Worm (Caenorhabditis elegans): ENCODE results near the gene bath-20.

The bath-20 gene

ce11 chrII:2042447-2042846 is at the start of gene bath-20:
bath-20 (minus strand) TSS chrII:2042547.
- no peak for TF ChIP-seq ces-1 (GFP tag; optimal IDR thresholded peaks at IDR 0.05)
- no peak for TF ChIP-seq arid-1 (GFP tag; conservative IDR thresholded peaks at IDR 0.05)
- no peak for TF ChIP-seq attf-4 (tag; optimal IDR thresholded peaks at IDR 0.05)
- no peak for TF ChIP-seq nhr-237 (tag; optimal IDR thresholded peaks at IDR 0.05)
- TF ChIP-seq mep-1 (tag; optimal IDR thresholded peaks at IDR 0.05), result no peak
- no peak for TF ChIP-seq zip-2 (tag; optimal IDR thresholded peaks at IDR 0.05)
- no peak for TF ChIP-seq hmg-1.1 (GFP tag; IDR thresholded peaks at IDR 0.05)
- TF ChIP-seq dmd-9 (GFP tag; IDR thresholded peaks at IDR 0.05), result no peak
- TF ChIP-seq aly-2 (tag; optimal IDR thresholded peaks at IDR 0.05), result no peak
- TF ChIP-seq Y75B8A.6 (GFP tag; IDR thresholded peaks at IDR 0.05), result no peak
- TF ChIP-seq lsy-2 (tag; optimal IDR thresholded peaks at IDR 0.05), result no peak
- no peak for TF ChIP-seq nhr-77 (tag; optimal IDR thresholded peaks at IDR 0.05)
- no peak for TF ChIP-seq lin-38 (GFP tag; IDR thresholded peaks at IDR 0.05)

ce11 chrII:2091972-2092371 is 49.6 kb upstream of the bath-20 start, which contains the start of gene T16A1.10:
T16A1.10 (minus strand) TSS chrII:2092094.
- TF ChIP-seq lin-1 (GFP tag; IDR thresholded peaks at IDR 0.05), result no peak
- TF ChIP-seq spr-1 (tag; optimal IDR thresholded peaks at IDR 0.05), result no peak
- TF ChIP-seq nhr-25 (tag; optimal IDR thresholded peaks at IDR 0.05; ENCODE audit: borderline replicate concordance, insufficient read depth), result no peak
- peak in 1 of 2 experiments; percentile 11 for TF ChIP-seq unc-62 (GFP tag; optimal IDR thresholded peaks at IDR 0.05 in 1 of 2)
- no peak for TF ChIP-seq unc-62 (tag; optimal IDR thresholded peaks at IDR 0.05)
- no peak for TF ChIP-seq hif-1 (tag; optimal IDR thresholded peaks at IDR 0.05)
- no peak for TF ChIP-seq set-16 (GFP tag; IDR thresholded peaks at IDR 0.05)
- no peak for TF ChIP-seq dpl-1 (GFP tag; optimal IDR thresholded peaks at IDR 0.05)
- TF ChIP-seq nhr-6 (tag; optimal IDR thresholded peaks at IDR 0.05), result no peak

ce11 chrII:2090605-2091004 is 48.3 kb upstream of the bath-20 start, which contains the start of gene trpl-5:
trpl-5 (minus strand) TSS chrII:2090636.
- TF ChIP-seq egl-27 (tag; optimal IDR thresholded peaks at IDR 0.05), result no peak
- TF ChIP-seq arid-1 (GFP tag; conservative IDR thresholded peaks at IDR 0.05), result no peak
- TF ChIP-seq daf-8 (GFP tag; IDR thresholded peaks at IDR 0.05), result no peak
- no peak for TF ChIP-seq vab-7 (GFP tag; IDR thresholded peaks at IDR 0.05)
- TF ChIP-seq unc-130 (GFP tag; optimal IDR thresholded peaks at IDR 0.05), result no peak
- TF ChIP-seq php-3 (GFP tag; IDR thresholded peaks at IDR 0.05), result peak; percentile 44; the same call in 1 of the 2 replicates
- TF ChIP-seq ceh-32 (tag; optimal IDR thresholded peaks at IDR 0.05; ENCODE audit: poor library complexity), result no peak
- TF ChIP-seq nhr-28 (tag; optimal IDR thresholded peaks at IDR 0.05), result peak; percentile 82
- TF ChIP-seq dve-1 (tag; optimal IDR thresholded peaks at IDR 0.05; ENCODE audit: insufficient read depth), result no peak
- TF ChIP-seq rbr-2 (tag; optimal IDR thresholded peaks at IDR 0.05), result no peak
- no peak for TF ChIP-seq mxl-3 (GFP tag; optimal IDR thresholded peaks at IDR 0.05)
- no peak for TF ChIP-seq dmd-9 (GFP tag; IDR thresholded peaks at IDR 0.05)
- TF ChIP-seq lsy-2 (tag; optimal IDR thresholded peaks at IDR 0.05), result no peak
- TF ChIP-seq attf-4 (tag; optimal IDR thresholded peaks at IDR 0.05), result no peak
- peak; percentile 70 for TF ChIP-seq dmd-6 (GFP tag; IDR thresholded peaks at IDR 0.05)
- TF ChIP-seq hmg-1.1 (GFP tag; IDR thresholded peaks at IDR 0.05), result no peak
- TF ChIP-seq pqm-1 (tag; optimal IDR thresholded peaks at IDR 0.05), result peak; percentile 99
- TF ChIP-seq nhr-102 (tag; optimal IDR thresholded peaks at IDR 0.05), result no peak
- TF ChIP-seq gei-8 (GFP tag; optimal IDR thresholded peaks at IDR 0.05), result no peak
- peak; percentile 65 for TF ChIP-seq nhr-77 (tag; optimal IDR thresholded peaks at IDR 0.05)
- no peak for TF ChIP-seq lin-13 (GFP tag; optimal IDR thresholded peaks at IDR 0.05)
- TF ChIP-seq madf-5 (GFP tag; IDR thresholded peaks at IDR 0.05), result no peak
- no peak for TF ChIP-seq set-16 (GFP tag; IDR thresholded peaks at IDR 0.05)
- no peak for TF ChIP-seq lir-3 (tag; optimal IDR thresholded peaks at IDR 0.05)
- TF ChIP-seq lin-1 (GFP tag; IDR thresholded peaks at IDR 0.05), result peak; percentile 72; the same call in 1 of the 2 replicates
- peak; percentile 43 for TF ChIP-seq hlh-11 (tag; optimal IDR thresholded peaks at IDR 0.05)
- TF ChIP-seq fkh-10 (GFP tag; optimal IDR thresholded peaks at IDR 0.05), result no peak
